Worm (Caenorhabditis elegans) whole organism, L4/young adult: Measurements from ENCODE around the gene H40L08.7.

Source experiments
- W03F9.2 ChIP-seq: fragments of 150-350 bp; optimal IDR thresholded peaks from 2 replicates; lab custom pipeline; 2014; ENCODE audit warnings: missing biosample characterization, missing genetic modification characterization
- him-1 ChIP-seq: sonication (generic microtip); optimal IDR thresholded peaks from 2 replicates; lab custom pipeline; 2016; ENCODE audit warnings: missing genotype, missing genetic modification reagents, missing genetic modification characterization, missing compliant biosample characterization

DNA sequence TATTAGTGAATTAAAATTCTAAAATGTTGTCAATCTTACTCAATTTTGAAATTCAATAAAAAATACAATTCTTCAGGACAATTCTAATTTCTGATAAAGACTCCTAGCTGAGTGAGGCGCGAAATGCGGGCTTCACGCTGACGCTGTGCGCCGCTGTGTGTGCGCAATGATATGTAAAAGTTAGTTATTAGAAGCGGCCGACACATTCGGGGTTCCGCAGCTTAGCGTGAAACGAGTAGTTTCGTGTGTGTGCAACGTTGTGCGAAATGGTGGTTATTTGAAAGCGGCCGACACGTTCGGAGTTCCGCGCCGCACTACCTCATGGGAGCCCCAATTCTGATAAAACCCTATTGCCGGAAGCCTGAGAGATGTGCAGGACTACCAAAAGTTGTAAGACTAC is 2.4 kb downstream of the H40L08.7 start:
- TF ChIP-seq him-1 (tag; lab: Kevin White, UChicago) (no peak), W03F9.2 (tag; lab: Kevin White, UChicago) (no peak)
